Worm (Caenorhabditis elegans): Measurements from ENCODE around the gene clec-218.
A peak's percentile ranks its signal among the peaks of the same experiment; 100 is the strongest.

The clec-218 gene

ce11 chrV:8302522-8302921, 5.2 kb upstream of the clec-218 start, which contains the start of gene sel-9 (continued):
- TF ChIP-seq hlh-17 (GFP tag; optimal IDR thresholded peaks at IDR 0.05; ENCODE audit: borderline replicate concordance) (no peak), snpc-4 (tag; optimal IDR thresholded peaks at IDR 0.05) (peak; percentile 60), ceh-88 (GFP tag; IDR thresholded peaks at IDR 0.05) (no peak), unc-130 (tag; optimal IDR thresholded peaks at IDR 0.05) (no peak), elt-2 (tag; optimal IDR thresholded peaks at IDR 0.05) (peak; percentile 9), unc-98 (GFP tag; IDR thresholded peaks at IDR 0.05) (no peak), lin-15B (tag; optimal IDR thresholded peaks at IDR 0.05) (peak; percentile 29), nhr-84 (tag; optimal IDR thresholded peaks at IDR 0.05) (no peak), lin-14 (GFP tag; optimal IDR thresholded peaks at IDR 0.05) (peak; percentile 47), tlp-1 (tag; optimal IDR thresholded peaks at IDR 0.05) (no peak), nhr-76 (tag; optimal IDR thresholded peaks at IDR 0.05) (no peak), alr-1 (tag; optimal IDR thresholded peaks at IDR 0.05; ENCODE audit: borderline replicate concordance) (no peak), mdl-1 (tag; optimal IDR thresholded peaks at IDR 0.05) (peak in 1 of 2 experiments; percentile 42), snu-23 (GFP tag; optimal IDR thresholded peaks at IDR 0.05) (peak; percentile 60), aha-1 (tag; optimal IDR thresholded peaks at IDR 0.05) (no peak), efl-1 (optimal IDR thresholded peaks at IDR 0.05) (peak; percentile 47 to 90), efl-1 (GFP tag; optimal IDR thresholded peaks at IDR 0.05 in 1 of 2) (peak; percentile 92 to 99), ztf-4 (tag; optimal IDR thresholded peaks at IDR 0.05) (no peak), vab-15 (tag; optimal IDR thresholded peaks at IDR 0.05) (no peak), nhr-12 (tag; optimal IDR thresholded peaks at IDR 0.05) (no peak), ceh-8 (GFP tag; optimal IDR thresholded peaks at IDR 0.05) (no peak), unc-30 (tag; optimal IDR thresholded peaks at IDR 0.05) (no peak), zag-1 (tag; optimal IDR thresholded peaks at IDR 0.05) (no peak), lir-3 (tag; optimal IDR thresholded peaks at IDR 0.05; ENCODE audit: poor library complexity) (no peak), grh-1 (GFP tag; IDR thresholded peaks at IDR 0.05) (no peak), C34B4.2 (tag; optimal IDR thresholded peaks at IDR 0.05) (no peak), nhr-85 (tag) (no peak), nhr-237 (tag; optimal IDR thresholded peaks at IDR 0.05) (no peak), C04F5.9 (tag; optimal IDR thresholded peaks at IDR 0.05) (no peak), ztf-11 (tag; optimal IDR thresholded peaks at IDR 0.05) (no peak), elt-3 (tag; optimal IDR thresholded peaks at IDR 0.05) (peak in 1 of 6 experiments; percentile 47), unc-86 (tag; optimal IDR thresholded peaks at IDR 0.05) (no peak)

ce11 chrV:8304461-8305195, 3.1 kb upstream of the clec-218 start, which contains the start of gene W02D7.11:
Gene W02D7.11 (minus strand): TSS chrV:8304511.
- TF ChIP-seq lin-35 (GFP tag; optimal IDR thresholded peaks at IDR 0.05) = peak in 1 of 2 experiments; percentile 30
- no peak for TF ChIP-seq mef-2 (tag; optimal IDR thresholded peaks at IDR 0.05)
- TF ChIP-seq elt-2 (tag; optimal IDR thresholded peaks at IDR 0.05) = peak; percentile 64
- TF ChIP-seq efl-1 (optimal IDR thresholded peaks at IDR 0.05) = no peak
- peak in 1 of 2 experiments; percentile 21 for TF ChIP-seq efl-1 (GFP tag; optimal IDR thresholded peaks at IDR 0.05 in 1 of 2)

ce11 chrV:8305940-8306339, 1.8 kb upstream of the clec-218 start:
- TF ChIP-seq unc-62 (GFP tag; optimal IDR thresholded peaks at IDR 0.05) (no peak), unc-98 (GFP tag; IDR thresholded peaks at IDR 0.05) (no peak), elt-2 (tag; optimal IDR thresholded peaks at IDR 0.05) (peak; percentile 60), nhr-77 (tag; optimal IDR thresholded peaks at IDR 0.05) (no peak), F16B12.6 (tag; optimal IDR thresholded peaks at IDR 0.05) (no peak), hlh-4 (tag; optimal IDR thresholded peaks at IDR 0.05) (no peak), rnt-1 (tag; optimal IDR thresholded peaks at IDR 0.05) (no peak), lin-39 (tag; optimal IDR thresholded peaks at IDR 0.05) (no peak)

Data from whole organism, L1 larva.